Fruit fly (Drosophila melanogaster): Measurements from ENCODE around the gene Nf-YA.

DNA sequence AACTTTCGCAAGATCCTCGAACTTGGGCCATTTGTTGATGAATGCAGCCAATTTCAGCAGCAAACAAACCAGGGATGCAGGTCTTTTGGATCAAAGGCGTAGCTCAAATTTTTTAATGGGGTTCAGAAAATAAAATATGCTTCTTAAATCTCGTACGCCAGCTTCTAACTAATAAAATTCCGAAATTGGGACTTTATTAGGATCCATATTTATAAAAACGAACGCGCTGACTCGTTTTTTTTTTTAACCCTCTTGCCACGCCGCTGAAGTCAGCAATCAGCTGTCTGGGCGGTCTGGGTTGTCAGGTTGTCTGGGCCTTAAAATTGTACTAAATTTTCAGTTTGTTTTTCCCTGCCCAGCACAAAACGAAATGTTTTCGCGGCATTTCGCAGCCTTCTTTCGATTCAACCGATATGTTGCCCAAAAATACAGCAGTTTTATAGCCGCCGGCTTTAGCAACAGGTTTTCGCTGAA is 15.6 kb upstream of the Nf-YA start, which contains the start of gene CG3437:
- TF ChIP-seq gl (tag; optimal IDR thresholded peaks at IDR 0.05): peak; percentile 98
- peak; percentile 100 for TF ChIP-seq Ets98B (GFP tag; IDR thresholded peaks at IDR 0.05)
- peak; percentile 100 for TF ChIP-seq CG15710 (tag; optimal IDR thresholded peaks at IDR 0.05)
- TF ChIP-seq CG4496 (GFP tag; IDR thresholded peaks at IDR 0.05): peak; percentile 100
- TF ChIP-seq Snoo (tag; optimal IDR thresholded peaks at IDR 0.05): peak; percentile 99
- peak; percentile 98 for TF ChIP-seq CG13204 (GFP tag; optimal IDR thresholded peaks at IDR 0.05)
- TF ChIP-seq D1 (tag; optimal IDR thresholded peaks at IDR 0.05): no peak
- TF ChIP-seq EcR (GFP tag; optimal IDR thresholded peaks at IDR 0.05): peak; percentile 56

Data from whole organism, pupa.